Worm (Caenorhabditis elegans) whole organism, L2 larva: ENCODE results near the gene unc-98.

Source experiments
- elt-1 ChIP-seq: fragments of 150-350 bp; optimal IDR thresholded peaks from 2 replicates; lab custom pipeline; 2014; ENCODE audit warnings: missing biosample characterization, missing genetic modification characterization
- nhr-237 ChIP-seq: fragments of 150-350 bp; optimal IDR thresholded peaks from 2 replicates; lab custom pipeline; 2014; ENCODE audit warnings: missing biosample characterization, missing genetic modification characterization
- nhr-25 ChIP-seq: fragments of 150-350 bp; sonication (generic microtip); optimal IDR thresholded peaks from 3 replicates; lab custom pipeline; 2014; ENCODE audit warnings: missing biosample characterization, missing genetic modification characterization

- no peak for TF ChIP-seq nhr-237 (tag; lab: Kevin White, UChicago)
- TF ChIP-seq nhr-25 (tag; lab: Kevin White, UChicago): no peak
- TF ChIP-seq elt-1 (tag; lab: Kevin White, UChicago): no peak
Observed at ce11 chrX:7572057-7572456, 1.4 kb downstream of the unc-98 start, which contains the start of gene pcyt-1.
